Worm (Caenorhabditis elegans) whole organism, L4 larva: ENCODE results near the gene R02F11.11.
A peak's percentile ranks its signal among the peaks of the same experiment; 100 is the strongest.

Experiments
- R02D3.7 ChIP-seq: fragments of 150-350 bp; sonication (generic microtip); optimal IDR thresholded peaks from 3 replicates; lab custom pipeline; 2014; ENCODE audit warnings: missing biosample characterization, missing genetic modification characterization
- T20F7.1 ChIP-seq: fragments of 200-800 bp; sonication (Bioruptor generic); optimal IDR thresholded peaks from 2 replicates; lab custom pipeline; 2018; ENCODE audit warnings: mild to moderate bottlenecking, missing genetic modification characterization, missing compliant biosample characterization
- Y105C5A.15 ChIP-seq: fragments of 200-800 bp; sonication (Bioruptor generic); IDR thresholded peaks from 2 replicates; pipeline ENCODE4 v1.3.6; 2022; ENCODE audit warnings: missing genetic modification characterization, missing compliant biosample characterization
- ZK337.2 ChIP-seq: fragments of 200-800 bp; sonication (Bioruptor generic); IDR thresholded peaks from 2 replicates; pipeline ENCODE4 v1.3.6; 2022; ENCODE audit warnings: missing genetic modification reagents, missing genetic modification characterization, missing compliant biosample characterization
- aha-1 ChIP-seq: fragments of 150-350 bp; peaks from one replicate; lab custom pipeline; 2014; ENCODE audit warnings: missing biosample characterization, missing genetic modification characterization
- attf-4 ChIP-seq: sonication (generic microtip); optimal IDR thresholded peaks from 3 replicates; lab custom pipeline; 2017; ENCODE audit warnings: missing biosample characterization, missing genetic modification characterization
- ceh-20 ChIP-seq: fragments of 200-800 bp; sonication (Bioruptor generic); IDR thresholded peaks from 2 replicates; pipeline ENCODE4 v1.3.6; 2022; ENCODE audit warnings: missing genetic modification reagents, missing genetic modification characterization, missing compliant biosample characterization
- daf-8 ChIP-seq: fragments of 200-800 bp; sonication (Bioruptor generic); IDR thresholded peaks from 2 replicates; pipeline ENCODE4 v1.3.6; 2022; ENCODE audit warnings: missing genetic modification characterization, missing compliant biosample characterization
- duxl-1 ChIP-seq: sonication (generic microtip); optimal IDR thresholded peaks from 2 replicates; lab custom pipeline; 2016; ENCODE audit warnings: mild to moderate bottlenecking, missing genetic modification characterization, moderate library complexity, missing compliant biosample characterization; ENCODE audit not compliant: poor library complexity
- dve-1 ChIP-seq: sonication (generic microtip); optimal IDR thresholded peaks from 2 replicates; lab custom pipeline; 2017; ENCODE audit warnings: antibody characterized with exemption, mild to moderate bottlenecking, missing genetic modification characterization, missing compliant biosample characterization; ENCODE audit not compliant: insufficient read depth
- egl-27 ChIP-seq: sonication (generic microtip); optimal IDR thresholded peaks from 3 replicates; lab custom pipeline; 2017; ENCODE audit warnings: missing biosample characterization, missing genetic modification reagents, missing genetic modification characterization
- egl-43 ChIP-seq: fragments of 200-800 bp; sonication (Bioruptor generic); IDR thresholded peaks from 2 replicates; pipeline ENCODE4 v1.3.6; 2022; ENCODE audit warnings: missing genetic modification reagents, missing genetic modification characterization, missing compliant biosample characterization
- hif-1 ChIP-seq, 2 experiments: sonication (generic microtip); optimal IDR thresholded peaks; 2 replicates each; lab custom pipeline; 2016 to 2017; ENCODE audit warnings: missing compliant biosample characterization in 2 of 2, missing genetic modification characterization in 2 of 2, missing genetic modification reagents in 2 of 2, missing genotype in 2 of 2, mild to moderate bottlenecking in 1 of 2
- hlh-30 ChIP-seq: sonication (generic microtip); optimal IDR thresholded peaks from 2 replicates; lab custom pipeline; 2017; ENCODE audit warnings: antibody characterized with exemption, mild to moderate bottlenecking, missing genetic modification characterization, missing compliant biosample characterization; ENCODE audit not compliant: insufficient read depth
- lim-7 ChIP-seq: fragments of 200-800 bp; sonication (Bioruptor generic); IDR thresholded peaks from 2 replicates; pipeline ENCODE4 v1.3.6; 2022; ENCODE audit warnings: missing genetic modification characterization, missing compliant biosample characterization
- lin-29 ChIP-seq: fragments of 200-800 bp; sonication (Bioruptor generic); IDR thresholded peaks from 2 replicates; pipeline ENCODE4 v1.3.6; 2022; ENCODE audit warnings: missing genetic modification reagents, missing genetic modification characterization, missing compliant biosample characterization
- lir-3 ChIP-seq: sonication (generic microtip); optimal IDR thresholded peaks from 2 replicates; lab custom pipeline; 2016; ENCODE audit warnings: mild to moderate bottlenecking, missing genetic modification characterization, missing compliant biosample characterization
- madf-5 ChIP-seq, 2 experiments: fragments of 200-800 bp; sonication (Bioruptor generic); IDR thresholded peaks; 2 replicates each; pipeline ENCODE4 v1.3.6; 2022; ENCODE audit warnings: missing compliant biosample characterization in 2 of 2, missing genetic modification characterization in 2 of 2
- mdl-1 ChIP-seq, 2 experiments: fragments of 150-350 bp in 1 of 2; sonication (generic microtip) in 1 of 2; optimal IDR thresholded peaks; 2 replicates each; lab custom pipeline; 2014 to 2017; ENCODE audit warnings: missing biosample characterization in 2 of 2, missing genetic modification characterization in 2 of 2
- mxl-2 ChIP-seq: fragments of 200-800 bp; sonication (Bioruptor generic); conservative IDR thresholded peaks from 2 replicates; pipeline ENCODE4 v1.3.6; 2022; ENCODE audit warnings: missing genetic modification reagents, missing genetic modification characterization, missing compliant biosample characterization
- mxl-3 ChIP-seq: fragments of 200-800 bp; sonication (Bioruptor generic); optimal IDR thresholded peaks from 2 replicates; lab custom pipeline; 2018; ENCODE audit warnings: mild to moderate bottlenecking, missing genetic modification characterization, missing compliant biosample characterization
- nhr-11 ChIP-seq: fragments of 150-350 bp; optimal IDR thresholded peaks from 2 replicates; lab custom pipeline; 2014; ENCODE audit warnings: missing biosample characterization, missing genetic modification characterization
- nhr-111 ChIP-seq: fragments of 200-800 bp; sonication (Bioruptor generic); optimal IDR thresholded peaks from 2 replicates; lab custom pipeline; 2018; ENCODE audit warnings: mild to moderate bottlenecking, missing genetic modification characterization, missing compliant biosample characterization
- nhr-28 ChIP-seq: fragments of 150-350 bp; optimal IDR thresholded peaks from 2 replicates; lab custom pipeline; 2014; ENCODE audit warnings: missing biosample characterization, missing genetic modification characterization
- nhr-48 ChIP-seq: sonication (generic microtip); optimal IDR thresholded peaks from 2 replicates; lab custom pipeline; 2016; ENCODE audit warnings: mild to moderate bottlenecking, missing genetic modification characterization, missing compliant biosample characterization
- nhr-6 ChIP-seq: fragments of 150-350 bp; optimal IDR thresholded peaks from 2 replicates; lab custom pipeline; 2014; ENCODE audit warnings: missing biosample characterization, missing genetic modification characterization
- nhr-76 ChIP-seq: fragments of 150-350 bp; optimal IDR thresholded peaks from 2 replicates; lab custom pipeline; 2014; ENCODE audit warnings: missing biosample characterization, missing genetic modification characterization
- php-3 ChIP-seq: fragments of 200-800 bp; sonication (Bioruptor generic); IDR thresholded peaks from 2 replicates; pipeline ENCODE4 v1.3.6; 2022; ENCODE audit warnings: missing genetic modification reagents, missing genetic modification characterization, missing compliant biosample characterization
- pqm-1 ChIP-seq: sonication (generic microtip); optimal IDR thresholded peaks from 2 replicates; lab custom pipeline; 2017; ENCODE audit warnings: missing biosample characterization, missing genetic modification characterization
- set-16 ChIP-seq: fragments of 200-800 bp; sonication (Bioruptor generic); IDR thresholded peaks from 2 replicates; pipeline ENCODE4 v1.3.6; 2022; ENCODE audit warnings: missing genetic modification reagents, missing genetic modification characterization, missing compliant biosample characterization
- snpc-1.2 ChIP-seq: fragments of 200-800 bp; sonication (Bioruptor generic); IDR thresholded peaks from 2 replicates; pipeline ENCODE4 v1.3.6; 2022; ENCODE audit warnings: missing genetic modification reagents, missing genetic modification characterization, missing compliant biosample characterization
- vab-7 ChIP-seq: fragments of 200-800 bp; sonication (Bioruptor generic); IDR thresholded peaks from 2 replicates; pipeline ENCODE4 v1.3.6; 2022; ENCODE audit warnings: missing genetic modification reagents, missing genetic modification characterization, missing compliant biosample characterization
- zip-2 ChIP-seq: fragments of 150-350 bp; optimal IDR thresholded peaks from 2 replicates; lab custom pipeline; 2014; ENCODE audit warnings: missing biosample characterization, missing genetic modification characterization
- ztf-11 ChIP-seq: fragments of 150-350 bp; optimal IDR thresholded peaks from 2 replicates; lab custom pipeline; 2014; ENCODE audit warnings: missing biosample characterization, missing genetic modification characterization

R02F11.11 gene

DNA sequence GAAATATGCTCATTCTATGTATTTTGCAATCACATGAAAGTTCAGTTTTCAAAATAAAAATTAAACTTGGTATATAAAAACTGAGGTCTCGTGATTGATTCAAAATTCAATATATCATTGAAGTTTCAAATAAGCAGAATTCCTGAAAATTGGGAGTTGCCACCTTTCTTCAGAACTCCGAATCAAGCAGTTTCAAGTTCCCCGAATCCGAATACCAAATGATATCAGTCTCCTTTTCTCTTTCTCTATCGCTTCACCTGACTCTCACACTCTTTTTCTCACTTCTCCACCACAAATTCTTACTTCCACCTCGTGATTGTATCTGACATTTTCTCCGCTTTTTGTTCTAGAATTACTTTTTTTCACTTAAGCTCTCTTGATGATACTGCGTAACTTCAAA, 2.6 kb downstream of the R02F11.11 start, which contains the start of gene R02F11.2:
TSS of gene R02F11.2 (plus strand) at position 292 of the 400 bp plus-strand sequence.
- peak; percentile 60 for TF ChIP-seq nhr-11 (tag; lab: Kevin White, UChicago)
- TF ChIP-seq nhr-6 (tag; lab: Kevin White, UChicago), result no peak
- TF ChIP-seq ztf-11 (tag; lab: Kevin White, UChicago), result no peak

DNA sequence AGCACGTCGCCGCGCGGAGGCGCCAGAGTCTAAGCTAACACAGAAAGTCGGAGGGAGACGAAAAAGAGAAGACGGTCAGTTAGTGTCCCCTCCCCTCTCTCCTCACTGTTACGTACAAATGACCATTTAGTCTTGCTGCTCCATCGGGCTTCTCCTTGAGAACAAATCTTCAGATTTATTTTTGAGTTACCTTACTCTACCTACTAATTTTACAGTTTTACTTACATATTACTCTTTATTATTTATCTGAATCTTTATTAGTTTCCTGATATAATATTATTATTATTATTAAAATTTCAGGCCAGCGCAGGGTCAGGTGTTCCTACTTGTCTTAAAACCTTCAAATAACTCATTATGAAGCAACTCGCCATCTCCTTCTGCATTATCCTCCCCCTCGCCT, 9.1 kb downstream of the R02F11.11 start, which contains the start of gene R02F11.1:
TSS of gene R02F11.1 (plus strand) at position 301 of the 400 bp plus-strand sequence.
- TF ChIP-seq set-16 (GFP tag; lab: Robert Waterston, UW) (0 out of 2 replicates have a peak, but pooled peaks have one; percentile 11), vab-7 (GFP tag; lab: Robert Waterston, UW) (no peak), lir-3 (tag; lab: Kevin White, UChicago) (no peak), nhr-76 (no peak), R02D3.7 (no peak), nhr-6 (tag; lab: Kevin White, UChicago) (no peak), dve-1 (tag; lab: Kevin White, UChicago) (no peak), nhr-28 (tag; lab: Kevin White, UChicago) (no peak)

DNA sequence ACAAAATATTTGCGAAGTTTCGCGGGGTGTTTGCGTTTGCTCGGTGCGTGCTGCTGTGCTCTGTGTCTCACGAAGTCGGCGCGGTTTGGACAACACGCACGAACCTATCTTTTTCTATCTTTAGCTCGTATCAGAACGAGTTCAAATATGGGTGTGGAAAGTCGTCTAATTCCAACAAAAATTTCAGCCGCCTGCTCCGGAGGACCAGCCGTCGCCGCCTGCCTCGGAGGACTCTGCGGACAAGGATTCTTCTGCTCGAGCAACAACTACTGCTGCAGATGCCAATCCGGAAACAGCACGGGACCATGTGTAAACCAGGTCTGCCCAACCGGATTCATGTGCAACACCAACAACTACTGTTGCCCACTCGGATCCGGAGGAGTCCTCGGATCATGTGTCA, 10.3 kb downstream of the R02F11.11 start:
- TF ChIP-seq snpc-1.2 (GFP tag; lab: Robert Waterston, UW), result peak; percentile 30; the same call in 1 of the 2 replicates
- no peak for TF ChIP-seq php-3 (GFP tag; lab: Robert Waterston, UW)
- peak; percentile 73; the same call in 1 of the 2 replicates for TF ChIP-seq egl-43
- TF ChIP-seq set-16 (GFP tag; lab: Robert Waterston, UW), result peak; percentile 67

DNA sequence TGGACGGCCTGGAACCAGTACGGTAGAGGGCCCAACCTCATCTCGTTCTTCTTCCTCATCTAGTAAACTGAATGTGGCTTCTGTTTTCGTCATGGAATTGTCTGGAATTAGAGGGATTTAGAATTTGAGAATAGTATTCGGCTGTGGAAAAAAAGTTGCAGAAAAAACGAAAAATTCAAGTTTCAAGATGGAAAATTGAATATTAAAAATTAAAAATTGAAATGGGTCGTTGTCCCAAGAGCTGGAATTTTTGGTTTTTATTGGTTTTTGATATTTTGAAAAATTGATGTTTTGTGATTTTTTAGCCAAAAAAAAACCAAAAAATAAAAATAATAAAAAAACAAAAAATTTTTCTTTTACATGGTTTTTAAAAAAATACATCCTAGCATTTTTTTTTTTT, 14.2 kb downstream of the R02F11.11 start, which contains the start of gene R02F11.3:
TSS of gene R02F11.3 (minus strand) at position 101 of the 400 bp plus-strand sequence.
- TF ChIP-seq mxl-2 (GFP tag; lab: Robert Waterston, UW) (no peak), aha-1 (no peak), attf-4 (tag; lab: Kevin White, UChicago) (no peak), pqm-1 (tag; lab: Kevin White, UChicago) (no peak), daf-8 (no peak), dve-1 (tag; lab: Kevin White, UChicago) (no peak), egl-27 (no peak), nhr-111 (GFP tag; lab: Kevin White, UChicago) (no peak), madf-5 (GFP tag; IDR thresholded peaks at IDR 0.05; lab: Robert Waterston, UW) (no peak), T20F7.1 (GFP tag; lab: Kevin White, UChicago) (no peak), ztf-11 (tag; lab: Kevin White, UChicago) (no peak), hlh-30 (tag; lab: Kevin White, UChicago) (no peak), hif-1 (tag; optimal IDR thresholded peaks at IDR 0.05; lab: Kevin White, UChicago) (no peak)

DNA sequence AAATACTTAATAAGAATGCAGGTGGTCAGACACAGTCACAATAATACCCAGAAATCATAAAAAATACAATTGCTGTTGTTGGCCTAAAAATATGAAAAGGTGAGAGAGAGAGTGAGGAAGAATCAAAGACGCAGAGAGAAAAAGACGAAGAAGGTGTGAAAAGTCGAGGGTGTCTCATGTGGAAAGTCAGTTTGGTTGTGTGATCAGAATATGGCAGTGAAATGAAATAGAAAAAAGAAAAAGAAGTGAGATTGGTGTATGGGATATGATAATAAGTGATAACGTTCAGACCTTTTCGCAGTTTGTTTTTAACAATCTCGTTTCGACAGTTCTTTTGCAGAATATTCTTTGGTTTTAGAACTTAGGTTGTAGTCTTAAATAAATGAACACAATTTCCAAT, 15.2 kb downstream of the R02F11.11 start:
- no peak for TF ChIP-seq mdl-1 (tag; optimal IDR thresholded peaks at IDR 0.05; lab: Kevin White, UChicago)
- TF ChIP-seq nhr-28 (tag; lab: Kevin White, UChicago), result peak; percentile 67
- no peak for TF ChIP-seq ZK337.2 (GFP tag; lab: Robert Waterston, UW)
- no peak for TF ChIP-seq lim-7
- peak; percentile 9 for TF ChIP-seq mxl-3 (GFP tag; lab: Kevin White, UChicago)
- TF ChIP-seq duxl-1, result no peak
- TF ChIP-seq ceh-20 (GFP tag; lab: Robert Waterston, UW), result no peak
- TF ChIP-seq nhr-48 (tag; lab: Kevin White, UChicago), result no peak
- TF ChIP-seq Y105C5A.15 (GFP tag; lab: Robert Waterston, UW), result no peak
- TF ChIP-seq hlh-30 (tag; lab: Kevin White, UChicago), result peak; percentile 50
- TF ChIP-seq lin-29 (GFP tag; lab: Robert Waterston, UW), result no peak
- no peak for TF ChIP-seq zip-2
